Fruit fly (Drosophila melanogaster): ENCODE measurements around the gene alphaTub85E.

- TF ChIP-seq CG33017 (tag; optimal IDR thresholded peaks at IDR 0.05): no peak
- no peak for TF ChIP-seq CG14711 (tag; optimal IDR thresholded peaks at IDR 0.05)
- TF ChIP-seq cnc (optimal IDR thresholded peaks at IDR 0.05): no peak
- TF ChIP-seq cic (GFP tag; optimal IDR thresholded peaks at IDR 0.05): no peak
- no peak for TF ChIP-seq kay (GFP tag; ENCODE audit: borderline replicate concordance)
- no peak for TF ChIP-seq CG1620 (GFP tag; optimal IDR thresholded peaks at IDR 0.05)
- no peak for TF ChIP-seq CG11617 (GFP tag; optimal IDR thresholded peaks at IDR 0.05)
- TF ChIP-seq CG12768 (GFP tag; optimal IDR thresholded peaks at IDR 0.05): no peak
- TF ChIP-seq Crg-1 (GFP tag; optimal IDR thresholded peaks at IDR 0.05): no peak
- TF ChIP-seq toe (GFP tag; optimal IDR thresholded peaks at IDR 0.05): no peak
- no peak for TF ChIP-seq Mnt (GFP tag; optimal IDR thresholded peaks at IDR 0.05)
Observed at dm6 chr3R:9754487-9754886, 21.4 kb upstream of the alphaTub85E start, which contains the start of gene Tti1.
